Worm (Caenorhabditis elegans) whole organism, mixed stage, embryonic: Measurements from ENCODE around the gene fbxa-98.

Experiments
- blmp-1 ChIP-seq: fragments of 150-350 bp; optimal IDR thresholded peaks from 2 replicates; lab custom pipeline; 2014; ENCODE audit warnings: missing biosample characterization, missing genetic modification characterization
- ceh-83 ChIP-seq: fragments of 200-800 bp; sonication (Bioruptor generic); optimal IDR thresholded peaks from 2 replicates; lab custom pipeline; 2018; ENCODE audit warnings: mild to moderate bottlenecking, missing genetic modification characterization, missing compliant biosample characterization
- lin-13 ChIP-seq: fragments of 150-350 bp; optimal IDR thresholded peaks from 2 replicates; lab custom pipeline; 2014; ENCODE audit warnings: missing biosample characterization, missing genetic modification characterization
- nhr-237 ChIP-seq: fragments of 150-350 bp; optimal IDR thresholded peaks from 2 replicates; lab custom pipeline; 2014; ENCODE audit warnings: missing biosample characterization, missing genetic modification characterization
- nhr-76 ChIP-seq: sonication (generic microtip); optimal IDR thresholded peaks from 2 replicates; lab custom pipeline; 2017; ENCODE audit warnings: missing biosample characterization, missing genetic modification characterization
- unc-39 ChIP-seq: fragments of 150-350 bp; optimal IDR thresholded peaks from 2 replicates; lab custom pipeline; 2014; ENCODE audit warnings: missing biosample characterization, missing genetic modification characterization
- unc-62 ChIP-seq: fragments of 150-350 bp; optimal IDR thresholded peaks from 2 replicates; lab custom pipeline; 2014; ENCODE audit warnings: missing biosample characterization, missing genetic modification reagents, missing genetic modification characterization
- ztf-11 ChIP-seq: fragments of 150-350 bp; optimal IDR thresholded peaks from 2 replicates; lab custom pipeline; 2014; ENCODE audit warnings: missing biosample characterization, missing genetic modification characterization

DNA sequence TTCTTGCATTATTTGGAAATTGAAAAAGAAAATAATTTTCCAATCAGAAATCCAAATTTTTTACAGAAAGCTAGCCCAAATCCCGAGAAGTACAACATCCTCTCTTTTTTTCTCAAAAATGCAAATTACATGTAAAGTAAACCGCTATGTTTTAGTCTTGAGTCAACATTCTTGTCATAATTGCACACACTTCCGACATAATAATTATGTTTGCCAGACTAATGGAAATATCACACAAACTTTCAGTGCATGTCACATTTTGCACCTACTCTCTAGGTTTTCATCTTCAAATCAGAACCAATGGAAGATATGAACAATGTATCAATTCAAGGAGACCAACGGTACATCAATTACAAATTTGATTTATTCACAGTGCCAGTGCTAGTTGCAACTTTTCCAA, 48.6 kb upstream of the fbxa-98 start, which contains the start of gene sru-11:
- TF ChIP-seq blmp-1, result no peak
- no peak for TF ChIP-seq lin-13 (tag; lab: Kevin White, UChicago)
- no peak for TF ChIP-seq unc-39 (tag; lab: Kevin White, UChicago)
- no peak for TF ChIP-seq nhr-76
- TF ChIP-seq ztf-11, result no peak
- TF ChIP-seq unc-62 (GFP tag; lab: Kevin White, UChicago), result no peak
- TF ChIP-seq nhr-237, result no peak
- TF ChIP-seq ceh-83 (GFP tag; lab: Kevin White, UChicago), result no peak
